Worm (Caenorhabditis elegans) whole organism, young adult: ENCODE measurements around the gene C33B4.4.

Experiments used
- B0035.1 ChIP-seq: sonication (generic microtip); optimal IDR thresholded peaks from 2 replicates; lab custom pipeline; 2016; ENCODE audit warnings: missing genetic modification characterization, mild to moderate bottlenecking, missing compliant biosample characterization, missing genotype, missing genetic modification reagents
- C06A6.2 ChIP-seq: fragments of 200-800 bp; sonication (Bioruptor generic); conservative IDR thresholded peaks from 2 replicates; pipeline ENCODE4 v1.3.6; 2022; ENCODE audit warnings: missing genetic modification characterization, missing compliant biosample characterization
- C17E4.6 ChIP-seq: fragments of 200-800 bp; sonication (Bioruptor generic); IDR thresholded peaks from 2 replicates; pipeline ENCODE4 v1.3.6; 2022; ENCODE audit warnings: missing genetic modification reagents, missing genetic modification characterization, missing compliant biosample characterization
- F33H1.4 ChIP-seq: fragments of 200-800 bp; sonication (Bioruptor generic); IDR thresholded peaks from 2 replicates; pipeline ENCODE4 v1.3.6; 2022; ENCODE audit warnings: missing genetic modification reagents, missing genetic modification characterization, missing compliant biosample characterization
- K12H6.12 ChIP-seq: fragments of 200-800 bp; sonication (Bioruptor generic); optimal IDR thresholded peaks from 2 replicates; lab custom pipeline; 2018; ENCODE audit warnings: mild to moderate bottlenecking, missing genetic modification characterization, missing compliant biosample characterization
- Y53F4B.3 ChIP-seq: fragments of 200-800 bp; sonication (Bioruptor generic); IDR thresholded peaks from 2 replicates; pipeline ENCODE4 v1.3.6; 2022; ENCODE audit warnings: missing genetic modification reagents, missing genetic modification characterization, missing compliant biosample characterization
- ZK185.1 ChIP-seq: sonication (generic microtip); optimal IDR thresholded peaks from 2 replicates; lab custom pipeline; 2016; ENCODE audit warnings: mild to moderate bottlenecking, missing genetic modification characterization, missing compliant biosample characterization; ENCODE audit not compliant: poor library complexity, severe bottlenecking
- ama-1 ChIP-seq, 3 experiments: fragments of 150-350 bp in 1 of 3; sonication (generic microtip) in 2 of 3; optimal IDR thresholded peaks; 2 replicates each; lab custom pipeline; 2014 to 2018; ENCODE audit warnings: missing biosample characterization in 2 of 3, missing genetic modification characterization in 2 of 3, missing genetic modification reagents in 2 of 3
- aptf-2 ChIP-seq: fragments of 200-800 bp; sonication (Bioruptor generic); conservative IDR thresholded peaks from 2 replicates; pipeline ENCODE4 v1.3.6; 2022; ENCODE audit warnings: missing genetic modification reagents, missing genetic modification characterization, missing compliant biosample characterization
- attf-5 ChIP-seq: fragments of 200-800 bp; sonication (Bioruptor generic); optimal IDR thresholded peaks from 2 replicates; lab custom pipeline; 2018; ENCODE audit warnings: mild to moderate bottlenecking, missing genetic modification characterization, missing compliant biosample characterization
- bed-1 ChIP-seq: fragments of 200-800 bp; sonication (Bioruptor generic); IDR thresholded peaks from 2 replicates; pipeline ENCODE4 v1.3.6; 2022; ENCODE audit warnings: missing genetic modification reagents, missing genetic modification characterization, missing compliant biosample characterization
- cebp-1 ChIP-seq, 2 experiments: fragments of 200-800 bp in 1 of 2; sonication (Bioruptor generic) in 1 of 2; sonication (generic microtip) in 1 of 2; IDR thresholded peaks in 1 of 2; optimal IDR thresholded peaks in 1 of 2; 2 replicates each; pipeline versions ENCODE4 v1.3.6 to Lab custom; 2017 to 2022; ENCODE audit warnings: missing compliant biosample characterization in 2 of 2, missing genetic modification characterization in 2 of 2, mild to moderate bottlenecking in 1 of 2, missing genetic modification reagents in 1 of 2, moderate library complexity in 1 of 2
- ceh-27 ChIP-seq: fragments of 200-800 bp; sonication (Bioruptor generic); optimal IDR thresholded peaks from 2 replicates; lab custom pipeline; 2018; ENCODE audit warnings: mild to moderate bottlenecking, missing genetic modification characterization, moderate library complexity, missing compliant biosample characterization
- ceh-79 ChIP-seq: sonication (generic microtip); optimal IDR thresholded peaks from 2 replicates; lab custom pipeline; 2017; ENCODE audit warnings: mild to moderate bottlenecking, missing genetic modification characterization, missing compliant biosample characterization
- dox-1 ChIP-seq: fragments of 200-800 bp; sonication (Bioruptor generic); IDR thresholded peaks from 2 replicates; pipeline ENCODE4 v1.3.6; 2022; ENCODE audit warnings: missing genetic modification reagents, missing genetic modification characterization, missing compliant biosample characterization
- dpff-1 ChIP-seq: sonication (generic microtip); optimal IDR thresholded peaks from 2 replicates; lab custom pipeline; 2017; ENCODE audit warnings: mild to moderate bottlenecking, missing genetic modification characterization, missing compliant biosample characterization
- efl-1 ChIP-seq: fragments of 150-350 bp; optimal IDR thresholded peaks from 2 replicates; lab custom pipeline; 2014; ENCODE audit warnings: missing biosample characterization, missing genetic modification reagents, missing genetic modification characterization
- egl-44 ChIP-seq: fragments of 200-800 bp; sonication (Bioruptor generic); IDR thresholded peaks from 2 replicates; pipeline ENCODE4 v1.3.6; 2022; ENCODE audit warnings: missing genetic modification reagents, missing genetic modification characterization, missing compliant biosample characterization
- egrh-3 ChIP-seq: fragments of 200-800 bp; sonication (Bioruptor generic); IDR thresholded peaks from 2 replicates; pipeline ENCODE4 v1.3.6; 2022; ENCODE audit warnings: missing genetic modification reagents, missing genetic modification characterization, missing compliant biosample characterization
- him-1 ChIP-seq: sonication (generic microtip); optimal IDR thresholded peaks from 2 replicates; lab custom pipeline; 2016; ENCODE audit warnings: missing genotype, missing genetic modification reagents, missing genetic modification characterization, missing compliant biosample characterization
- hlh-26 ChIP-seq: fragments of 200-800 bp; sonication (Bioruptor generic); conservative IDR thresholded peaks from 2 replicates; pipeline ENCODE4 v1.3.6; 2022; ENCODE audit warnings: missing genetic modification reagents, missing genetic modification characterization, missing compliant biosample characterization
- hmg-1.2 ChIP-seq: fragments of 200-800 bp; sonication (Bioruptor generic); IDR thresholded peaks from 2 replicates; pipeline ENCODE4 v1.3.6; 2022; ENCODE audit warnings: missing genetic modification reagents, missing genetic modification characterization, missing compliant biosample characterization
- hsf-1 ChIP-seq: fragments of 200-800 bp; sonication (Bioruptor generic); IDR thresholded peaks from 2 replicates; pipeline ENCODE4 v1.3.6; 2022; ENCODE audit warnings: missing genetic modification reagents, missing genetic modification characterization, missing compliant biosample characterization
- let-607 ChIP-seq, 2 experiments: fragments of 200-800 bp in 1 of 2; sonication (Bioruptor generic) in 1 of 2; sonication (generic microtip) in 1 of 2; optimal IDR thresholded peaks; 2 replicates each; lab custom pipeline; 2016 to 2018; ENCODE audit warnings: mild to moderate bottlenecking in 2 of 2, missing compliant biosample characterization in 2 of 2, missing genetic modification characterization in 2 of 2, moderate library complexity in 2 of 2, missing genotype in 1 of 2
- lin-35 ChIP-seq, 3 experiments: fragments of 150-350 bp in 2 of 3; sonication (generic microtip) in 1 of 3; optimal IDR thresholded peaks; 2 replicates each; lab custom pipeline; 2014 to 2018; ENCODE audit warnings: missing biosample characterization in 3 of 3, missing genetic modification characterization in 3 of 3, missing genetic modification reagents in 3 of 3
- lin-40 ChIP-seq: sonication (generic microtip); optimal IDR thresholded peaks from 2 replicates; lab custom pipeline; 2016; ENCODE audit warnings: missing genetic modification characterization, mild to moderate bottlenecking, missing compliant biosample characterization, missing genotype, missing genetic modification reagents
- lin-54 ChIP-seq: fragments of 200-800 bp; sonication (Bioruptor generic); optimal IDR thresholded peaks from 2 replicates; lab custom pipeline; 2018; ENCODE audit warnings: mild to moderate bottlenecking, missing genetic modification characterization, missing compliant biosample characterization
- lir-1 ChIP-seq: fragments of 200-800 bp; sonication (Bioruptor generic); conservative IDR thresholded peaks from 2 replicates; pipeline ENCODE4 v1.3.6; 2022; ENCODE audit warnings: missing genetic modification reagents, missing genetic modification characterization, missing compliant biosample characterization
- madf-10 ChIP-seq: sonication (generic microtip); optimal IDR thresholded peaks from 2 replicates; lab custom pipeline; 2016; ENCODE audit warnings: mild to moderate bottlenecking, missing genetic modification characterization, missing compliant biosample characterization
- madf-6 ChIP-seq: fragments of 200-800 bp; sonication (Bioruptor generic); IDR thresholded peaks from 2 replicates; pipeline ENCODE4 v1.3.6; 2022; ENCODE audit warnings: missing genetic modification reagents, missing genetic modification characterization, missing compliant biosample characterization
- madf-8 ChIP-seq: fragments of 200-800 bp; sonication (Bioruptor generic); conservative IDR thresholded peaks from 2 replicates; pipeline ENCODE4 v1.3.6; 2022; ENCODE audit warnings: missing genetic modification reagents, missing genetic modification characterization, missing compliant biosample characterization
- mcd-1 ChIP-seq: fragments of 200-800 bp; sonication (Bioruptor generic); IDR thresholded peaks from 2 replicates; pipeline ENCODE4 v1.3.6; 2022; ENCODE audit warnings: missing genetic modification reagents, missing genetic modification characterization, missing compliant biosample characterization
- nhr-80 ChIP-seq: sonication (generic microtip); optimal IDR thresholded peaks from 2 replicates; lab custom pipeline; 2016; ENCODE audit warnings: missing genetic modification characterization, missing compliant biosample characterization
- nhr-90 ChIP-seq: sonication (generic microtip); optimal IDR thresholded peaks from 2 replicates; lab custom pipeline; 2016; ENCODE audit warnings: missing genotype, mild to moderate bottlenecking, missing genetic modification characterization, missing compliant biosample characterization
- pbrm-1 ChIP-seq: fragments of 200-800 bp; sonication (Bioruptor generic); IDR thresholded peaks from 2 replicates; pipeline ENCODE4 v1.3.6; 2022; ENCODE audit warnings: missing genetic modification reagents, missing genetic modification characterization, missing compliant biosample characterization
- rec-8 ChIP-seq, 2 experiments: sonication (generic microtip); optimal IDR thresholded peaks; 2 replicates each; lab custom pipeline; 2016; ENCODE audit warnings: mild to moderate bottlenecking in 2 of 2, missing genetic modification characterization in 2 of 2, missing genetic modification reagents in 2 of 2, missing genotype in 2 of 2, missing biosample characterization in 1 of 2, missing compliant biosample characterization in 1 of 2, moderate library complexity in 1 of 2
- snpc-1.3 ChIP-seq: sonication (generic microtip); optimal IDR thresholded peaks from 2 replicates; lab custom pipeline; 2017; ENCODE audit warnings: missing genetic modification characterization, mild to moderate bottlenecking, missing compliant biosample characterization, antibody characterized with exemption, moderate library complexity, missing genotype, missing genetic modification reagents; ENCODE audit not compliant: insufficient read depth
- snpc-4 ChIP-seq, 5 experiments: fragments of 150-350 bp in 1 of 5; sonication (generic microtip) in 4 of 5; optimal IDR thresholded peaks; 2 replicates each; lab custom pipeline; 2014 to 2018; ENCODE audit warnings: missing genetic modification characterization in 5 of 5, missing biosample characterization in 3 of 5, antibody characterized with exemption in 2 of 5, mild to moderate bottlenecking in 2 of 5, missing compliant biosample characterization in 2 of 5, missing genotype in 2 of 5, moderate library complexity in 2 of 5, missing genetic modification reagents in 1 of 5
- tbp1 ChIP-seq: fragments of 200-800 bp; sonication (Bioruptor generic); optimal IDR thresholded peaks from 2 replicates; lab custom pipeline; 2018; ENCODE audit warnings: mild to moderate bottlenecking, missing genetic modification characterization, missing compliant biosample characterization
- tlf-1 ChIP-seq: fragments of 200-800 bp; sonication (Bioruptor generic); optimal IDR thresholded peaks from 2 replicates; lab custom pipeline; 2018; ENCODE audit warnings: mild to moderate bottlenecking, missing genetic modification characterization, missing compliant biosample characterization
- ztf-18 ChIP-seq: sonication (generic microtip); optimal IDR thresholded peaks from 2 replicates; lab custom pipeline; 2016; ENCODE audit warnings: missing genotype, mild to moderate bottlenecking, missing genetic modification characterization, missing compliant biosample characterization
- ztf-6 ChIP-seq: fragments of 200-800 bp; sonication (Bioruptor generic); IDR thresholded peaks from 2 replicates; pipeline ENCODE4 v1.3.6; 2022; ENCODE audit warnings: missing genetic modification reagents, missing genetic modification characterization, missing compliant biosample characterization

The C33B4.4 gene

ce11 chrII:11347878-11348556 lies 35.2 kb downstream of the C33B4.4 start, which contains the start of the genes B0491.6 and pigm-1:
Gene B0491.6, minus strand, starts transcription at chrII:11348343.
Gene pigm-1, plus strand, starts transcription at chrII:11348445.
- TF ChIP-seq ztf-18 (tag; lab: Kevin White, UChicago) (peak; percentile 77), ceh-27 (peak; percentile 16), C17E4.6 (GFP tag; lab: Robert Waterston, UW) (no peak), lin-35 (GFP tag; optimal IDR thresholded peaks at IDR 0.05; lab: Kevin White, UChicago) (peak in 2 of 3 experiments; percentile 38 to 63), K12H6.12 (tag; lab: Kevin White, UChicago) (peak; percentile 70), tlf-1 (no peak), hmg-1.2 (GFP tag; lab: Robert Waterston, UW) (peak; percentile 94), tbp1 (peak; percentile 30), snpc-4 (GFP tag; optimal IDR thresholded peaks at IDR 0.05; lab: Kevin White, UChicago) (peak; percentile 12), snpc-4 (tag; optimal IDR thresholded peaks at IDR 0.05; lab: Kevin White, UChicago) (peak in 3 of 4 experiments; percentile 19 to 53 (median 50)), bed-1 (GFP tag; lab: Robert Waterston, UW) (no peak), C06A6.2 (GFP tag; lab: Robert Waterston, UW) (no peak), madf-10 (tag; lab: Kevin White, UChicago) (peak; percentile 6), efl-1 (GFP tag; lab: Kevin White, UChicago) (peak; percentile 72), attf-5 (peak; percentile 90), lin-54 (GFP tag; lab: Kevin White, UChicago) (peak; percentile 62), ama-1 (optimal IDR thresholded peaks at IDR 0.05; lab: Kevin White, UChicago) (no peak), ama-1 (GFP tag; optimal IDR thresholded peaks at IDR 0.05; lab: Kevin White, UChicago) (no peak), madf-8 (no peak), madf-6 (GFP tag; lab: Robert Waterston, UW) (peak; percentile 12; the same call in 1 of the 2 replicates), mcd-1 (GFP tag; lab: Robert Waterston, UW) (peak; percentile 61; the same call in 1 of the 2 replicates), nhr-90 (tag; lab: Kevin White, UChicago) (no peak), egl-44 (GFP tag; lab: Robert Waterston, UW) (0 out of 2 replicates have a peak, but pooled peaks have one; percentile 15), lin-40 (tag; lab: Kevin White, UChicago) (peak; percentile 64), lir-1 (GFP tag; lab: Robert Waterston, UW) (0 out of 2 replicates have a peak, but pooled peaks have one; percentile 10), hsf-1 (GFP tag; lab: Robert Waterston, UW) (0 out of 2 replicates have a peak, but pooled peaks have one; percentile 39), cebp-1 (GFP tag; IDR thresholded peaks at IDR 0.05; lab: Robert Waterston, UW) (peak; percentile 62; the same call in 1 of the 2 replicates), cebp-1 (tag; optimal IDR thresholded peaks at IDR 0.05; lab: Kevin White, UChicago) (peak; percentile 91), ceh-79 (tag; lab: Kevin White, UChicago) (no peak), ZK185.1 (tag; lab: Kevin White, UChicago) (peak; percentile 22), dox-1 (GFP tag; lab: Robert Waterston, UW) (peak; percentile 53), ztf-6 (no peak), hlh-26 (no peak), pbrm-1 (GFP tag; lab: Robert Waterston, UW) (0 out of 2 replicates have a peak, but pooled peaks have one; percentile 16), egrh-3 (GFP tag; lab: Robert Waterston, UW) (no peak), nhr-80 (tag; lab: Kevin White, UChicago) (peak; percentile 42)
- TF ChIP-seq, all 124 proteins: peak for 22

- TF ChIP-seq K12H6.12 (tag; lab: Kevin White, UChicago) (peak; percentile 5), rec-8 (tag; optimal IDR thresholded peaks at IDR 0.05; lab: Kevin White, UChicago) (no peak), dpff-1 (tag; lab: Kevin White, UChicago) (no peak), B0035.1 (tag; lab: Kevin White, UChicago) (peak; percentile 24), Y53F4B.3 (GFP tag; lab: Robert Waterston, UW) (no peak), lir-1 (GFP tag; lab: Robert Waterston, UW) (0 out of 2 replicates have a peak, but pooled peaks have one; percentile 46), cebp-1 (GFP tag; IDR thresholded peaks at IDR 0.05; lab: Robert Waterston, UW) (no peak), cebp-1 (tag; optimal IDR thresholded peaks at IDR 0.05; lab: Kevin White, UChicago) (peak; percentile 73), aptf-2 (GFP tag; lab: Robert Waterston, UW) (no peak), F33H1.4 (GFP tag; lab: Robert Waterston, UW) (peak; percentile 71), pbrm-1 (GFP tag; lab: Robert Waterston, UW) (peak; percentile 71; the same call in 1 of the 2 replicates), let-607 (tag; optimal IDR thresholded peaks at IDR 0.05; lab: Kevin White, UChicago) (peak in 1 of 2 experiments; percentile 28), efl-1 (GFP tag; lab: Kevin White, UChicago) (peak; percentile 84), snpc-1.3 (no peak), him-1 (tag; lab: Kevin White, UChicago) (no peak), hmg-1.2 (GFP tag; lab: Robert Waterston, UW) (peak; percentile 53)
Observed at ce11 chrII:11345570-11346029, 37.6 kb downstream of the C33B4.4 start, which contains the start of gene nduf-11. Gene nduf-11, minus strand, starts transcription at chrII:11345620.
